Fruit fly (Drosophila melanogaster) whole organism, embryonic: Measurements from ENCODE around the gene NK7.1.

Experiments used
- Asciz ChIP-seq: fragments of 200-800 bp; sonication (Bioruptor generic); optimal IDR thresholded peaks from 2 replicates; lab custom pipeline; 2017; ENCODE audit warnings: missing biosample characterization, mild to moderate bottlenecking, missing genetic modification characterization, missing genetic modification reagents
- Awh ChIP-seq: fragments of 200-800 bp; sonication (Bioruptor generic); IDR thresholded peaks from 2 replicates; pipeline ENCODE4, ENCODE4 v1.3.6; 2022; ENCODE audit warnings: missing biosample characterization, missing genetic modification characterization
- CG10274 ChIP-seq: fragments of 200-800 bp; sonication (Bioruptor generic); optimal IDR thresholded peaks from 3 replicates; lab custom pipeline; 2017; ENCODE audit warnings: missing biosample characterization, mild to moderate bottlenecking, missing genetic modification characterization
- CG10979 ChIP-seq: fragments of 200-800 bp; sonication (Bioruptor generic); optimal IDR thresholded peaks from 2 replicates; lab custom pipeline; 2018; ENCODE audit warnings: missing biosample characterization, mild to moderate bottlenecking, missing genetic modification characterization, moderate library complexity
- CG12104 ChIP-seq: fragments of 200-800 bp; sonication (Bioruptor generic); optimal IDR thresholded peaks from 3 replicates; lab custom pipeline; 2016; ENCODE audit warnings: missing biosample characterization, missing genetic modification characterization
- CG13296 ChIP-seq: fragments of 200-800 bp; sonication (Bioruptor generic); optimal IDR thresholded peaks from 3 replicates; lab custom pipeline; 2018; ENCODE audit warnings: missing biosample characterization, mild to moderate bottlenecking, missing genetic modification characterization
- CG13624 ChIP-seq: fragments of 200-800 bp; sonication (Bioruptor generic); optimal IDR thresholded peaks from 2 replicates; lab custom pipeline; 2016; ENCODE audit warnings: missing biosample characterization, missing genetic modification characterization
- CG1603 ChIP-seq: fragments of 200-800 bp; sonication (Bioruptor generic); optimal IDR thresholded peaks from 2 replicates; lab custom pipeline; 2019; ENCODE audit warnings: missing biosample characterization, mild to moderate bottlenecking, missing genetic modification characterization, moderate library complexity
- CG1647 ChIP-seq: fragments of 200-800 bp; sonication (Bioruptor generic); optimal IDR thresholded peaks from 3 replicates; lab custom pipeline; 2016; ENCODE audit warnings: missing biosample characterization, missing genetic modification characterization
- CG2875 ChIP-seq: fragments of 200-800 bp; sonication (Bioruptor generic); optimal IDR thresholded peaks from 2 replicates; lab custom pipeline; 2017; ENCODE audit warnings: missing biosample characterization, mild to moderate bottlenecking, missing genetic modification characterization, missing genetic modification reagents
- CG31388 ChIP-seq: fragments of 200-800 bp; sonication (Bioruptor generic); optimal IDR thresholded peaks from 2 replicates; lab custom pipeline; 2016; ENCODE audit warnings: missing biosample characterization, missing genetic modification characterization
- CG31441 ChIP-seq: fragments of 200-800 bp; sonication (Bioruptor generic); IDR thresholded peaks from 2 replicates; pipeline ENCODE4 v1.3.6; 2022; ENCODE audit warnings: missing biosample characterization, missing genetic modification characterization
- CG4820 ChIP-seq: fragments of 200-800 bp; sonication (Bioruptor generic); optimal IDR thresholded peaks from 3 replicates; lab custom pipeline; 2016; ENCODE audit warnings: missing biosample characterization, missing genetic modification characterization
- CG6254 ChIP-seq: fragments of 200-800 bp; sonication (Bioruptor generic); optimal IDR thresholded peaks from 3 replicates; lab custom pipeline; 2017; ENCODE audit warnings: mild to moderate bottlenecking, missing biosample characterization, missing genetic modification reagents, missing genetic modification characterization
- CG6654 ChIP-seq: fragments of 200-800 bp; sonication (Bioruptor generic); optimal IDR thresholded peaks from 2 replicates; lab custom pipeline; 2017; ENCODE audit warnings: missing biosample characterization, mild to moderate bottlenecking, missing genetic modification characterization
- CG8765 ChIP-seq: fragments of 200-800 bp; sonication (Bioruptor generic); IDR thresholded peaks from 2 replicates; pipeline ENCODE4 v1.3.6; 2022; ENCODE audit warnings: missing biosample characterization, missing genetic modification characterization
- CG8924 ChIP-seq: fragments of 200-800 bp; optimal IDR thresholded peaks from 3 replicates; lab custom pipeline; 2019; ENCODE audit warnings: missing biosample characterization, mild to moderate bottlenecking, missing genetic modification characterization, moderate library complexity
- CG9797 ChIP-seq: fragments of 200-800 bp; sonication (Bioruptor generic); optimal IDR thresholded peaks from 3 replicates; lab custom pipeline; 2018; ENCODE audit warnings: missing biosample characterization, mild to moderate bottlenecking, missing genetic modification characterization
- Dek ChIP-seq: fragments of 200-800 bp; sonication (Bioruptor generic); optimal IDR thresholded peaks from 3 replicates; lab custom pipeline; 2019; ENCODE audit warnings: missing biosample characterization, mild to moderate bottlenecking, missing genetic modification characterization, moderate library complexity
- Dll ChIP-seq: fragments of 200-800 bp; sonication (Bioruptor generic); IDR thresholded peaks from 4 replicates; pipeline ENCODE4 v1.3.6; 2022; ENCODE audit warnings: missing biosample characterization, missing genetic modification characterization; ENCODE audit not compliant: partially characterized antibody
- E2f2 ChIP-seq: fragments of 200-800 bp; sonication (Bioruptor generic); IDR thresholded peaks from 2 replicates; pipeline ENCODE4 v1.3.6; 2022; ENCODE audit warnings: missing biosample characterization, missing genetic modification characterization
- Ets65A ChIP-seq: fragments of 200-800 bp; sonication (Bioruptor generic); peaks from one replicate; lab custom pipeline; 2016; ENCODE audit warnings: missing biosample characterization, missing genetic modification characterization
- MBD-R2 ChIP-seq: fragments of 200-800 bp; sonication (Bioruptor generic); IDR thresholded peaks from 2 replicates; pipeline ENCODE4 v1.3.6; 2022; ENCODE audit warnings: missing biosample characterization, missing genetic modification characterization
- Meics ChIP-seq: fragments of 200-800 bp; sonication (Bioruptor generic); optimal IDR thresholded peaks from 2 replicates; lab custom pipeline; 2017; ENCODE audit warnings: missing biosample characterization, mild to moderate bottlenecking, missing genetic modification characterization
- NfI ChIP-seq: fragments of 200-800 bp; sonication (Bioruptor generic); optimal IDR thresholded peaks from 3 replicates; lab custom pipeline; 2018; ENCODE audit warnings: missing biosample characterization, mild to moderate bottlenecking, missing genetic modification characterization, moderate library complexity
- Sox100B ChIP-seq: fragments of 200-800 bp; sonication (Bioruptor generic); optimal IDR thresholded peaks from 3 replicates; lab custom pipeline; 2018; ENCODE audit warnings: missing biosample characterization, mild to moderate bottlenecking, missing genetic modification characterization
- Taf1 ChIP-seq: fragments of 200-800 bp; sonication (Bioruptor generic); IDR thresholded peaks from 2 replicates; pipeline ENCODE4 v1.3.6; 2022; ENCODE audit warnings: missing biosample characterization, missing genetic modification characterization
- Vsx1 ChIP-seq: fragments of 200-800 bp; sonication (Bioruptor generic); optimal IDR thresholded peaks from 2 replicates; lab custom pipeline; 2017; ENCODE audit warnings: missing biosample characterization, mild to moderate bottlenecking, missing genetic modification characterization, missing genetic modification reagents
- Xbp1 ChIP-seq: fragments of 200-800 bp; sonication (Bioruptor generic); optimal IDR thresholded peaks from 3 replicates; lab custom pipeline; 2016; ENCODE audit warnings: missing biosample characterization, mild to moderate bottlenecking, missing genetic modification characterization
- al ChIP-seq: fragments of 200-800 bp; sonication (Bioruptor generic); IDR thresholded peaks from 2 replicates; pipeline ENCODE4 v1.3.6; 2022; ENCODE audit warnings: missing biosample characterization, missing genetic modification characterization
- bcd ChIP-seq: fragments of 200-800 bp; sonication (Bioruptor generic); optimal IDR thresholded peaks from 2 replicates; lab custom pipeline; 2017; ENCODE audit warnings: missing biosample characterization, mild to moderate bottlenecking, missing genetic modification characterization
- cas ChIP-seq: fragments of 200-800 bp; sonication (Bioruptor generic); IDR thresholded peaks from 2 replicates; pipeline ENCODE4 v1.3.6; 2022; ENCODE audit warnings: missing biosample characterization, missing genetic modification characterization
- cato ChIP-seq: fragments of 200-800 bp; sonication (Bioruptor generic); optimal IDR thresholded peaks from 2 replicates; lab custom pipeline; 2016; ENCODE audit warnings: missing biosample characterization, missing genetic modification characterization, borderline replicate concordance
- caup ChIP-seq: fragments of 200-800 bp; sonication (Bioruptor generic); optimal IDR thresholded peaks from 3 replicates; lab custom pipeline; 2017; ENCODE audit warnings: missing biosample characterization, mild to moderate bottlenecking, missing genetic modification characterization, moderate library complexity; ENCODE audit not compliant: severe bottlenecking
- corto ChIP-seq: fragments of 200-800 bp; sonication (Bioruptor generic); optimal IDR thresholded peaks from 2 replicates; lab custom pipeline; 2016; ENCODE audit warnings: missing biosample characterization, mild to moderate bottlenecking, missing genetic modification characterization, moderate library complexity
- dmrt99B ChIP-seq: fragments of 200-800 bp; sonication (Bioruptor generic); optimal IDR thresholded peaks from 2 replicates; lab custom pipeline; 2018; ENCODE audit warnings: missing biosample characterization, mild to moderate bottlenecking, missing genetic modification characterization, moderate library complexity
- fd102C ChIP-seq: fragments of 200-800 bp; sonication (Bioruptor generic); optimal IDR thresholded peaks from 2 replicates; lab custom pipeline; 2018; ENCODE audit warnings: missing biosample characterization, mild to moderate bottlenecking, missing genetic modification characterization, moderate library complexity
- gsb ChIP-seq: fragments of 200-800 bp; sonication (Bioruptor generic); IDR thresholded peaks from 2 replicates; pipeline ENCODE4 v1.3.6; 2022; ENCODE audit warnings: missing biosample characterization, missing genetic modification characterization
- jumu ChIP-seq: fragments of 200-800 bp; sonication (Bioruptor generic); optimal IDR thresholded peaks from 3 replicates; lab custom pipeline; 2016; ENCODE audit warnings: missing biosample characterization, missing genetic modification characterization
- pros ChIP-seq: fragments of 200-800 bp; sonication (Bioruptor generic); optimal IDR thresholded peaks from 3 replicates; lab custom pipeline; 2019; ENCODE audit warnings: missing biosample characterization, mild to moderate bottlenecking, missing genetic modification characterization, moderate library complexity
- sisA ChIP-seq: fragments of 200-800 bp; sonication (Bioruptor generic); IDR thresholded peaks from 2 replicates; pipeline ENCODE4 v1.3.6; 2022; ENCODE audit warnings: missing biosample characterization, missing genetic modification characterization
- sob ChIP-seq: fragments of 200-800 bp; sonication (Bioruptor generic); IDR thresholded peaks from 2 replicates; pipeline ENCODE4 v1.3.6; 2022; ENCODE audit warnings: missing biosample characterization, missing genetic modification characterization
- ssp ChIP-seq: fragments of 200-800 bp; sonication (Bioruptor generic); IDR thresholded peaks from 2 replicates; pipeline ENCODE4 v1.3.6; 2022; ENCODE audit warnings: missing biosample characterization, missing genetic modification characterization
- stc ChIP-seq: fragments of 200-800 bp; sonication (Bioruptor generic); IDR thresholded peaks from 2 replicates; pipeline ENCODE4 v1.3.6; 2022; ENCODE audit warnings: missing biosample characterization, missing genetic modification characterization
- tap ChIP-seq: fragments of 200-800 bp; optimal IDR thresholded peaks from 3 replicates; lab custom pipeline; 2019; ENCODE audit warnings: missing biosample characterization, mild to moderate bottlenecking, missing genetic modification characterization, moderate library complexity
- tgo ChIP-seq: fragments of 200-800 bp; sonication (Bioruptor generic); IDR thresholded peaks from 3 replicates; pipeline ENCODE4 v1.3.6; 2022; ENCODE audit warnings: missing biosample characterization, missing genetic modification characterization
- twi ChIP-seq: fragments of 200-800 bp; optimal IDR thresholded peaks from 2 replicates; lab custom pipeline; 2019; ENCODE audit warnings: missing biosample characterization, mild to moderate bottlenecking, missing genetic modification characterization, moderate library complexity

NK7.1 gene

DNA sequence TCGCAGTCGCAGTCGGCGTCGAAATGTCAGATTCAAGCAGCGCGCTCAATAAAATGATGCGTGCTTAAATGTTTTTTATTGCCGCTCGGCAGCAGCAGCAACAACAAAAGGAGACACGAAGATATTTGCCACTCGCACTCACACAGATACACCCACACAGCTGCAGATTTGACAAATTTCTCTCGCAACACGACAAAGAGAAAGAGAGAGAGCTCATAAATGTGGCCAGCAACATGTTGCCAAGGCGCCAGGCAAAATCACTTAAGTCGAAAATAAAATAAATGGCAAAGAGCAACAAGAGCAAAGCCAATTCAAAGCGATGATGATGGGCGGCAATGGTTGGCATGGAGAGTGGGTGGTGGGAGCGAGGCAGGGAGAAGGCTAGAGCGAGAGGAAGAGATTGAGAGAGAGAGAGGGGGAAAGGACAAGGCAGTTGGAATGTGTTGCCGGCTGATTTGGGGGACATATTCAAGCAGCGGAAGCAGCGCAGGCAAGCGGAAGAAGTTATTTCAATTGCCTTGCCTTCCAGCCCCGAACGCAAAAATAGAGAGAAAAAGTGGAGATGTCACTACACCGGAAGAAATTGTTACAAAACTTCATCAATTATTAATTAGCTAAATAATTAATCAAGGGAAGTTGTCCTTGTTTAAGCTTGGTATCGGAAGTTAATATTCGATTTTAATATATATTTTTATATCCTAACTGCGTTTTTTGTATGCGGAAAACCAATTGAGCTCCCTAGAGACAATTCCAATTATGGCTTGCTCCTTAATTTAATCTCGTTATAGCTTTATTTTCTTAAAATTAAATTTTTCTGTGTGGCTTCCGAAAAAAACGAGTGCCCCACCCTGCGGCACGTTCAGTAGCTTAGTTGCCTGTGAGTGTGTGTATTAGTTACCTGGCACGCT lies 25.7 kb downstream of the NK7.1 start (continued):
- TF ChIP-seq Taf1 (GFP tag; lab: Robert Waterston, UW) (no peak), E2f2 (GFP tag; lab: Robert Waterston, UW) (peak; percentile 34; the same call in 1 of the 2 replicates), CG1603 (peak; percentile 3), cato (GFP tag; lab: Kevin White, UChicago) (peak; percentile 31), cas (0 out of 2 replicates have a peak, but pooled peaks have one; percentile 46), gsb (peak; percentile 16; the same call in 1 of the 2 replicates), CG8765 (GFP tag; lab: Robert Waterston, UW) (no peak), caup (GFP tag; lab: Kevin White, UChicago) (peak; percentile 72), CG4820 (GFP tag; lab: Kevin White, UChicago) (peak; percentile 49), fd102C (no peak), CG6254 (GFP tag; lab: Kevin White, UChicago) (peak; percentile 38), Sox100B (GFP tag; lab: Kevin White, UChicago) (peak; percentile 49), CG13296 (peak; percentile 28), CG8924 (tag; lab: Kevin White, UChicago) (peak; percentile 65), tap (tag; lab: Kevin White, UChicago) (peak; percentile 14), bcd (GFP tag; lab: Kevin White, UChicago) (peak; percentile 69), Vsx1 (GFP tag; lab: Kevin White, UChicago) (peak; percentile 20), NfI (GFP tag; lab: Kevin White, UChicago) (peak; percentile 68), CG2875 (GFP tag; lab: Kevin White, UChicago) (peak; percentile 34), ssp (GFP tag; lab: Robert Waterston, UW) (no peak), Dek (peak; percentile 60), CG1647 (GFP tag; lab: Kevin White, UChicago) (no peak), pros (GFP tag; lab: Kevin White, UChicago) (peak; percentile 55), stc (0 out of 2 replicates have a peak, but pooled peaks have one; percentile 26), dmrt99B (tag; lab: Kevin White, UChicago) (peak; percentile 79), MBD-R2 (GFP tag; lab: Robert Waterston, UW) (0 out of 2 replicates have a peak, but pooled peaks have one; percentile 13), al (GFP tag; lab: Robert Waterston, UW) (0 out of 2 replicates have a peak, but pooled peaks have one; percentile 36), Awh (GFP tag; lab: Robert Waterston, UW) (0 out of 2 replicates have a peak, but pooled peaks have one; percentile 22), corto (GFP tag; lab: Kevin White, UChicago) (no peak), CG9797 (GFP tag; lab: Kevin White, UChicago) (no peak), Ets65A (peak; percentile 93), tgo (GFP tag; lab: Robert Waterston, UW) (peak; percentile 39; the same call in 2 of the 3 replicates), Asciz (GFP tag; lab: Kevin White, UChicago) (peak; percentile 59), CG31388 (GFP tag; lab: Kevin White, UChicago) (no peak), Meics (GFP tag; lab: Kevin White, UChicago) (peak; percentile 83), CG10274 (GFP tag; lab: Kevin White, UChicago) (peak; percentile 44), CG10979 (peak; percentile 50), CG6654 (GFP tag; lab: Kevin White, UChicago) (peak; percentile 12), CG12104 (GFP tag; lab: Kevin White, UChicago) (peak; percentile 22), sob (GFP tag; lab: Robert Waterston, UW) (peak; percentile 49; the same call in 1 of the 2 replicates), twi (tag; lab: Kevin White, UChicago) (no peak), CG13624 (GFP tag; lab: Kevin White, UChicago) (peak; percentile 21), CG31441 (GFP tag; lab: Robert Waterston, UW) (peak; percentile 77), Xbp1 (peak; percentile 55), sisA (GFP tag; lab: Robert Waterston, UW) (peak; percentile 61), Dll (GFP tag; lab: Robert Waterston, UW) (peak; percentile 53; the same call in 2 of the 4 replicates), jumu (peak; percentile 23)
